Fruit fly (Drosophila melanogaster): ENCODE data around the gene CG13064.
A peak's percentile ranks its signal among the peaks of the same experiment; 100 is the strongest.

The CG13064 gene

DNA sequence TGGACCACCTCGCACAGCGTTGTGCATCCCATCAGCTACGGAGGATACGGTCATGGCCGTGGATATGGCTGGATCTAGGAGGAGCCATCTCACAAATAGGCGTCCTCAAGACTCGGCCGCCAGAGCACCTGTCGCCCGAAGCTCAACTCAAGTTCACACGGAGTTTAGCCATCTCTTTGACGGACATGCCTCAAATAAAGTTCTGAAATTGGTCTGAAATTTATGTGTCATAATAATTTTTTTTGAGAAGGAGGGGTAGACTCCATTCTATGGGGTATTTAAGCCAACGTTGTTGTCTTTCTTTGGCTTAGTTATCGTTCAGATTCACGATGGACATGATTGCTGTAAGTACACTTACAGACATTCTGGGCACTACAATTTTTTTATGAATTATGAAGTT, 17.2 kb upstream of the CG13064 start, which contains the start of gene CG13070:
Gene CG13070 (plus strand): TSS at position 301 of the 400 bp plus-strand sequence.
- TF ChIP-seq fru (GFP tag; optimal IDR thresholded peaks at IDR 0.05) (no peak), Sp1 (GFP tag; optimal IDR thresholded peaks at IDR 0.05) (no peak), dmrt93B (GFP tag; optimal IDR thresholded peaks at IDR 0.05) (no peak), Dif (GFP tag; optimal IDR thresholded peaks at IDR 0.05; ENCODE audit: partially characterized antibody) (no peak), CG9705 (GFP tag; optimal IDR thresholded peaks at IDR 0.05) (no peak), ey (GFP tag; optimal IDR thresholded peaks at IDR 0.05) (no peak), usp (GFP tag; optimal IDR thresholded peaks at IDR 0.05) (no peak), Rel (GFP tag; optimal IDR thresholded peaks at IDR 0.05) (no peak), Rel (tag; optimal IDR thresholded peaks at IDR 0.05) (no peak), dsf (GFP tag; optimal IDR thresholded peaks at IDR 0.05; ENCODE audit: borderline replicate concordance) (no peak), GATAd (GFP tag; optimal IDR thresholded peaks at IDR 0.05) (no peak), psq (GFP tag; optimal IDR thresholded peaks at IDR 0.05) (no peak)

DNA sequence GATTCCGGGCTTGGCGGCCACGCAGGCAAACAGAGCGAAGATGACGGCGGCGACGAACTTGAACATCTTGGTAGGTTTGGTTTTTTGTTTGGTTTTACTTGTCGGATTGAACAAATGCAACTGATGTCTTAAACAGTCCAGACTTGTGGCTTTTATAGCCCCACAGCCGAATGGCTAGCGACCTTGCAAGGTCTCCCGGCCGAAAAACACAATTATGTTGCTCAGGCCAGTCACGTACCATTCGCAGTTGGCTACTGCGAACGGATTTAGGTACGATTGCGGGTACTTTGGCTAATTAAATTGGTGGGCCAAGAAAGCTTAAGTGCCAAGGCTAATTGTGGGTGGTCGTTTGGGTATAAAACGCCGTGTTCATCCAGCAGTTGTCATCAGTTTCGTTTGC, 15.2 kb upstream of the CG13064 start, which contains the start of the genes CG13051 and CG13069:
Gene CG13051 (minus strand): TSS at position 101 of the 400 bp plus-strand sequence.
Gene CG13069 (plus strand): TSS at position 386 of the 400 bp plus-strand sequence.
- TF ChIP-seq Jra (GFP tag; optimal IDR thresholded peaks at IDR 0.05) (no peak), brk (GFP tag; optimal IDR thresholded peaks at IDR 0.05) (no peak), ey (GFP tag; optimal IDR thresholded peaks at IDR 0.05) (no peak), Hnf4 (GFP tag; optimal IDR thresholded peaks at IDR 0.05) (no peak), h (GFP tag; optimal IDR thresholded peaks at IDR 0.05) (no peak), dmrt93B (GFP tag; optimal IDR thresholded peaks at IDR 0.05) (no peak), lola (GFP tag; optimal IDR thresholded peaks at IDR 0.05) (no peak), foxo (GFP tag; optimal IDR thresholded peaks at IDR 0.05) (no peak)

DNA sequence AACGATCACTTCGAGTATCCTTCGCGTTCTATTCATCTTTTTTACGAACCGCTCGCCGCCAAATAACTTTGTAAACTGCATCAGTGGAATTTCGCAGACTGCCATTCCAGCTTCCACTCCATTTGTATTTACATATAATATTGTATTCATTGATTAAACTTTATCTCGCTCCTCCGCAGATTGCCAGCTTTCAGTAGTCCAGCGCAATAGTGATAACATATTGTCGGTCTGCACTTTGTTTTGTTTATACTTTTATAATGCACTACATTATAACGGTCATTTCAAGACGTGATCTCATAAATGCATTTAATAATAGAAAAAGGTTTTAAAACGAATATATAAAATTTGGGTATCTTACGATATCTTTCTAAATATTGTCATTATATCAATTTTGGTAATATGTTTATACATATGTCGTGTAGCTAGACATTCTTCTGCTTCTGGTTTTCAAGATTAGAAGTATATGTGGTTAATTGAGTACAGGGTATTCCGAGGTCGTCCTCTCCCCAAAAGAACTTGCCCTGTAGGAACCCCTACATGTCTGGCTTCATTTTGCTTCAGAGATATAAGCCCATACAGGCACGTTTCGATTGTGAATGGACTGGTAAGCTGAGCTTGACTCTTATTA, 12.0 kb upstream of the CG13064 start, which contains the start of gene CG4950:
Gene CG4950 (minus strand): TSS at position 51 of the 628 bp plus-strand sequence.
- TF ChIP-seq dmrt93B (GFP tag; optimal IDR thresholded peaks at IDR 0.05) (no peak), HLH106 (tag; optimal IDR thresholded peaks at IDR 0.05) (peak; percentile 40)

DNA sequence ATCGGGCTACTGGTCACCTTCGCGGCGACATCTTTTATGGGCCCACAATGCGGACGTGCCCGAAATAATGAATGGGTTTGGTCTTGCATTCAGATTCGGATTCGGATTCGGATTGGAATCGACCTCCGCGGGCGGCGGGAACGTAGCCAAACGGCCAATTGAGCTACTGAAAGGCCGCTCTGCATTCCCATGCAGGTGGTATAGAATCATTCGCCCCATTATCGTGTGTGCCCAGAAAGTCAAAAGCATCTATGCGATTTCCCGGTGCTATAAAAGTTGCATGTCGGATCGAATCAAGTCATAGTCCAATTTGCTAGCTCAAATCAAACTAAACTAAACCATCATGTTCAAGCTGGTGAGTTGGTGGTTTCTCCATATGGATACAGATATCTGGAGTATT, 11.1 kb upstream of the CG13064 start, which contains the start of gene CG13068:
Gene CG13068 (plus strand): TSS at position 301 of the 400 bp plus-strand sequence.
- TF ChIP-seq psq (GFP tag; optimal IDR thresholded peaks at IDR 0.05): no peak
- TF ChIP-seq Rel (GFP tag; optimal IDR thresholded peaks at IDR 0.05): no peak
- TF ChIP-seq Rel (tag; optimal IDR thresholded peaks at IDR 0.05): no peak
- TF ChIP-seq Hr83 (GFP tag; optimal IDR thresholded peaks at IDR 0.05; ENCODE audit: poor library complexity, severe bottlenecking): no peak
- no peak for TF ChIP-seq CG9705 (GFP tag; optimal IDR thresholded peaks at IDR 0.05)
- no peak for TF ChIP-seq jim (GFP tag; optimal IDR thresholded peaks at IDR 0.05)
- no peak for TF ChIP-seq Mio (GFP tag; optimal IDR thresholded peaks at IDR 0.05)

DNA sequence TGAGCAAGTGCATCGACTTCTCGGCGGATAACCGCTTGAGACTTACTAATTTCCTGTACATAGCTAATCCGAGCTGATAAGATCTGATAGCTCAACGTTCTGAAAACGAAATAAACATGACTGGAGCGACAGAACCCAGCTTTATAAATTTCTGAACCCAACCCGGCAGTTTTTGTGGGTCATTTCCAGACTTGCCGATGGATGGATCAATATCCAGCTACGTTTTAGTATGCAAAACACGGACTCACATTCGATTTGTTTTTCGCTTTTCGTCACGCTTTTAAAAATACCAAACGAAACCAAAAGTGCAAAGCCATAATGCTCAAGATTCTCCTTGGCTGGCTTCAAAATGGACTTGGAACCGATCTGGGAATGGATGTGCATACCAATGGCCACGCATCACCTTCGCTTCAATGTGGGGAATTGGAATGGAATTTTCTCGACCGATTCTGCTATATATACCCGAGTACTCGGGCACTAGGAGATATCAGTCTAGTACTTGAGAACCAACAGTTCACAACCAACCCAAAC, 9.3 kb upstream of the CG13064 start, which contains the start of the genes CG34248 and CG13067:
Gene CG34248 (minus strand): TSS at position 101 of the 531 bp plus-strand sequence.
Gene CG13067 (plus strand): TSS at position 481 of the 531 bp plus-strand sequence.
- TF ChIP-seq ey (GFP tag; optimal IDR thresholded peaks at IDR 0.05) (no peak), lola (GFP tag; optimal IDR thresholded peaks at IDR 0.05) (no peak), dl (GFP tag; optimal IDR thresholded peaks at IDR 0.05; ENCODE audit: insufficient read depth in 1 of 2, partially characterized antibody in 2 of 2) (no peak), Sp1 (GFP tag; optimal IDR thresholded peaks at IDR 0.05) (no peak), Dif (GFP tag; optimal IDR thresholded peaks at IDR 0.05; ENCODE audit: partially characterized antibody) (no peak), fru (GFP tag; optimal IDR thresholded peaks at IDR 0.05) (no peak), Hr83 (GFP tag; optimal IDR thresholded peaks at IDR 0.05; ENCODE audit: poor library complexity, severe bottlenecking) (no peak), Hnf4 (GFP tag; optimal IDR thresholded peaks at IDR 0.05) (no peak)

DNA sequence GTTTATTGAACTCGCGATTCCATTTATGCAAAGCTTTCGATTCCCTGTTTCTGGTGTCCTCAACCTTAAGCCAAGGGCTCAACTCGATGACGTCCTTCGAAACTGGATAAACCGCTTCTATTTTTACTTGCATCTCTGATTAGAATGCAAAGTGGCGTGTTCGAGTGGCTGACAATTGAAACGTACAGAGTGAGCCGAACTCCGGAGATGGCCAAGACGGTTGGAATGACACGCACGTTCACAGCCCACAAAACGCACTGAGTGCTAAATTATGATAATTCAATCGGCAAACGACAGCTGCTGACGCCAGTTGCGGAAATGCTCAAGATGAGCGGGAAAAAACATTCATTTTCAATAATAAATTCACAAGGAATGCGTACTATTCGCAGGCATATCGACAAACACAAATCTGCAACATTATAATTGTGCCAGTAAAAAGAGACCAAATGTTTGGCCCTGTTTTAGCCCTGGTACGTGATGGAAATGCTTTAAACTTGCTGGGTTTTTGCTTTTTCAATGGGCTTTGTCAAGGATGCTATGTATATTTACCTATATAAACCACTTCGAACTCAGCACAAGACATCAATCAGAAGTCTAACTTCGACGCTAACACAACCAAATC, 7.8 kb upstream of the CG13064 start, which contains the start of gene CG13066:
Gene CG13066 (plus strand): TSS at position 572 of the 622 bp plus-strand sequence.
- TF ChIP-seq HLH106 (tag; optimal IDR thresholded peaks at IDR 0.05) (no peak), Hr83 (GFP tag; optimal IDR thresholded peaks at IDR 0.05; ENCODE audit: poor library complexity, severe bottlenecking) (no peak)

Measured in whole organism, wandering third instar larva.